Fruit fly (Drosophila melanogaster): ENCODE results near the gene CG31948.

- TF ChIP-seq Hr39 (GFP tag; optimal IDR thresholded peaks at IDR 0.05): no peak
- no peak for TF ChIP-seq Sox15 (GFP tag; optimal IDR thresholded peaks at IDR 0.05)
- TF ChIP-seq CG16779 (tag; optimal IDR thresholded peaks at IDR 0.05): no peak
- no peak for TF ChIP-seq CG7368 (GFP tag; optimal IDR thresholded peaks at IDR 0.05)
- no peak for TF ChIP-seq CG6808 (GFP tag; optimal IDR thresholded peaks at IDR 0.05)
- no peak for TF ChIP-seq vri (GFP tag; optimal IDR thresholded peaks at IDR 0.05)
- TF ChIP-seq CG8119 (GFP tag; IDR thresholded peaks at IDR 0.05): no peak
- TF ChIP-seq Hr38 (GFP tag; optimal IDR thresholded peaks at IDR 0.05): no peak
- no peak for TF ChIP-seq Ets21C (GFP tag; optimal IDR thresholded peaks at IDR 0.05)
- no peak for TF ChIP-seq salr (GFP tag; optimal IDR thresholded peaks at IDR 0.05)
Observed at dm6 chr2L:2425652-2426192, 9.2 kb upstream of the CG31948 start.

Measured in whole organism, prepupa.